Fruit fly (Drosophila melanogaster) whole organism, pupa: ENCODE data around the gene CG8952.

ENCODE experiments used
- CG10348 ChIP-seq: fragments of 200-800 bp; sonication (Bioruptor generic); IDR thresholded peaks from 2 replicates; pipeline ENCODE4 v1.3.6; 2022; ENCODE audit warnings: missing biosample characterization, missing genetic modification characterization
- CG12605 ChIP-seq: fragments of 200-800 bp; sonication (Bioruptor generic); IDR thresholded peaks from 2 replicates; pipeline ENCODE4 v1.3.6; 2022; ENCODE audit warnings: missing biosample characterization, missing genetic modification characterization
- CG15710 ChIP-seq: fragments of 200-800 bp; sonication (Bioruptor generic); optimal IDR thresholded peaks from 2 replicates; lab custom pipeline; 2018; ENCODE audit warnings: missing biosample characterization, mild to moderate bottlenecking, missing genetic modification characterization, moderate library complexity
- CG17806 ChIP-seq: fragments of 200-800 bp; sonication (Bioruptor generic); optimal IDR thresholded peaks from 2 replicates; lab custom pipeline; 2018; ENCODE audit warnings: missing biosample characterization, mild to moderate bottlenecking, missing genetic modification characterization, moderate library complexity
- CG32121 ChIP-seq: fragments of 200-800 bp; sonication (Bioruptor generic); IDR thresholded peaks from 2 replicates; pipeline ENCODE4 v1.3.6; 2022; ENCODE audit warnings: missing biosample characterization, missing genetic modification characterization
- D1 ChIP-seq: fragments of 200-800 bp; sonication (Bioruptor generic); optimal IDR thresholded peaks from 2 replicates; lab custom pipeline; 2018; ENCODE audit warnings: missing biosample characterization, mild to moderate bottlenecking, missing genetic modification characterization, moderate library complexity
- EcR ChIP-seq: fragments of 200-800 bp; sonication (Bioruptor generic); optimal IDR thresholded peaks from 3 replicates; lab custom pipeline; 2019; ENCODE audit warnings: missing biosample characterization, missing genetic modification characterization, mild to moderate bottlenecking, moderate library complexity, missing genetic modification reagents
- fd96Ca ChIP-seq: fragments of 200-800 bp; sonication (Bioruptor generic); IDR thresholded peaks from 3 replicates; pipeline ENCODE4 v1.3.6; 2022; ENCODE audit warnings: missing biosample characterization, missing genetic modification characterization
- rn ChIP-seq: fragments of 200-800 bp; sonication (Bioruptor generic); IDR thresholded peaks from 2 replicates; pipeline ENCODE4 v1.3.6; 2022; ENCODE audit warnings: missing biosample characterization, missing genetic modification characterization

dm6 chrX:15778846-15779245, 12.6 kb upstream of the CG8952 start, which contains the start of gene CG43673:
- TF ChIP-seq CG12605 (GFP tag; lab: Robert Waterston, UW) (no peak), CG32121 (GFP tag; lab: Robert Waterston, UW) (no peak), CG17806 (tag; lab: Kevin White, UChicago) (no peak), rn (GFP tag; lab: Robert Waterston, UW) (no peak), CG10348 (no peak), EcR (GFP tag; lab: Kevin White, UChicago) (no peak), CG15710 (tag; lab: Kevin White, UChicago) (no peak), D1 (no peak), fd96Ca (GFP tag; lab: Robert Waterston, UW) (no peak)
